Fruit fly (Drosophila melanogaster) whole organism, embryonic: ENCODE results near the gene Acat2.

Source experiments
- Ada2b ChIP-seq: fragments of 200-800 bp; sonication (Bioruptor generic); IDR thresholded peaks from 2 replicates; pipeline ENCODE4 v1.3.6; 2022; ENCODE audit warnings: missing biosample characterization, missing genetic modification characterization
- Awh ChIP-seq: fragments of 200-800 bp; sonication (Bioruptor generic); IDR thresholded peaks from 2 replicates; pipeline ENCODE4, ENCODE4 v1.3.6; 2022; ENCODE audit warnings: missing biosample characterization, missing genetic modification characterization
- Bgb ChIP-seq: fragments of 200-800 bp; sonication (Bioruptor generic); IDR thresholded peaks from 2 replicates; pipeline ENCODE4 v1.3.6; 2022; ENCODE audit warnings: missing biosample characterization, missing genetic modification characterization; ENCODE audit not compliant: partially characterized antibody
- Blimp-1 ChIP-seq: fragments of 200-800 bp; sonication (Bioruptor generic); optimal IDR thresholded peaks from 3 replicates; lab custom pipeline; 2018; ENCODE audit warnings: missing biosample characterization, missing genetic modification characterization, mild to moderate bottlenecking, moderate library complexity, missing genetic modification reagents
- CG10147 ChIP-seq: fragments of 200-800 bp; sonication (Bioruptor generic); optimal IDR thresholded peaks from 2 replicates; lab custom pipeline; 2019; ENCODE audit warnings: missing biosample characterization, mild to moderate bottlenecking, missing genetic modification characterization, moderate library complexity
- CG11093 ChIP-seq: fragments of 200-800 bp; sonication (Bioruptor generic); IDR thresholded peaks from 3 replicates; pipeline ENCODE4 v1.3.6; 2022; ENCODE audit warnings: missing biosample characterization, missing genetic modification characterization
- CG11247 ChIP-seq: fragments of 200-800 bp; sonication (Bioruptor generic); IDR thresholded peaks from 2 replicates; pipeline ENCODE4 v1.3.6; 2022; ENCODE audit warnings: missing biosample characterization, missing genetic modification characterization
- CG11504 ChIP-seq: fragments of 200-800 bp; sonication (Bioruptor generic); optimal IDR thresholded peaks from 3 replicates; lab custom pipeline; 2019; ENCODE audit warnings: missing biosample characterization, mild to moderate bottlenecking, missing genetic modification characterization, moderate library complexity
- CG11695 ChIP-seq: fragments of 200-800 bp; sonication (Bioruptor generic); IDR thresholded peaks from 3 replicates; pipeline ENCODE4 v1.3.6; 2022; ENCODE audit warnings: missing biosample characterization, missing genetic modification characterization
- CG12219 ChIP-seq: fragments of 200-800 bp; sonication (Bioruptor generic); optimal IDR thresholded peaks from 3 replicates; lab custom pipeline; 2018; ENCODE audit warnings: missing biosample characterization, mild to moderate bottlenecking, missing genetic modification characterization
- CG12769 ChIP-seq: fragments of 200-800 bp; sonication (Bioruptor generic); optimal IDR thresholded peaks from 2 replicates; lab custom pipeline; 2019; ENCODE audit warnings: missing biosample characterization, mild to moderate bottlenecking, missing genetic modification characterization, moderate library complexity
- CG13624 ChIP-seq: fragments of 200-800 bp; sonication (Bioruptor generic); optimal IDR thresholded peaks from 2 replicates; lab custom pipeline; 2016; ENCODE audit warnings: missing biosample characterization, missing genetic modification characterization
- CG13775 ChIP-seq: fragments of 200-800 bp; sonication (Bioruptor generic); optimal IDR thresholded peaks from 3 replicates; lab custom pipeline; 2017; ENCODE audit warnings: missing biosample characterization, mild to moderate bottlenecking, missing genetic modification characterization
- CG14860 ChIP-seq: fragments of 200-800 bp; sonication (Bioruptor generic); IDR thresholded peaks from 3 replicates; pipeline ENCODE4 v1.3.6; 2022; ENCODE audit warnings: missing biosample characterization, missing genetic modification characterization; ENCODE audit not compliant: partially characterized antibody
- CG15073 ChIP-seq: fragments of 200-800 bp; sonication (Bioruptor generic); optimal IDR thresholded peaks from 2 replicates; lab custom pipeline; 2016; ENCODE audit warnings: missing biosample characterization, missing genetic modification characterization
- CG30403 ChIP-seq: fragments of 200-800 bp; sonication (Bioruptor generic); optimal IDR thresholded peaks from 3 replicates; lab custom pipeline; 2016; ENCODE audit warnings: missing biosample characterization, missing genetic modification characterization
- CG4282 ChIP-seq: fragments of 200-800 bp; sonication (Bioruptor generic); optimal IDR thresholded peaks from 2 replicates; lab custom pipeline; 2016; ENCODE audit warnings: missing biosample characterization, missing genetic modification characterization
- CG6689 ChIP-seq: fragments of 200-800 bp; sonication (Bioruptor generic); IDR thresholded peaks from 2 replicates; pipeline ENCODE4 v1.3.6; 2022; ENCODE audit warnings: missing biosample characterization, missing genetic modification characterization
- Deaf1 ChIP-seq: fragments of 200-800 bp; optimal IDR thresholded peaks from 3 replicates; lab custom pipeline; 2019; ENCODE audit warnings: missing biosample characterization, mild to moderate bottlenecking, missing genetic modification characterization, moderate library complexity
- Doc2 ChIP-seq: fragments of 200-800 bp; sonication (Bioruptor generic); IDR thresholded peaks from 2 replicates; pipeline ENCODE4 v1.3.6; 2022; ENCODE audit warnings: missing biosample characterization, missing genetic modification characterization
- Dp ChIP-seq: fragments of 200-800 bp; sonication (Bioruptor generic); optimal IDR thresholded peaks from 2 replicates; lab custom pipeline; 2018; ENCODE audit warnings: missing biosample characterization, mild to moderate bottlenecking, missing genetic modification characterization, moderate library complexity
- Hr3 ChIP-seq: fragments of 200-800 bp; sonication (Bioruptor generic); optimal IDR thresholded peaks from 3 replicates; lab custom pipeline; 2016; ENCODE audit warnings: missing biosample characterization, missing genetic modification characterization
- Jarid2 ChIP-seq: fragments of 200-800 bp; sonication (Bioruptor generic); optimal IDR thresholded peaks from 3 replicates; lab custom pipeline; 2017; ENCODE audit warnings: mild to moderate bottlenecking, missing biosample characterization, missing genetic modification reagents, missing genetic modification characterization
- NFAT ChIP-seq: fragments of 200-800 bp; sonication (Bioruptor generic); IDR thresholded peaks from 2 replicates; pipeline ENCODE4 v1.3.6; 2022; ENCODE audit warnings: missing biosample characterization, missing genetic modification characterization
- NK7.1 ChIP-seq: fragments of 200-800 bp; sonication (Bioruptor generic); optimal IDR thresholded peaks from 3 replicates; lab custom pipeline; 2016; ENCODE audit warnings: missing biosample characterization, missing genetic modification characterization
- Stat92E ChIP-seq, 3 experiments: fragments of >200 bp in 2 of 3; fragments of 200-800 bp in 1 of 3; sonication (Bioruptor generic) in 1 of 3; optimal IDR thresholded peaks; 2 replicates each; lab custom pipeline; 2017 to 2019; ENCODE audit warnings: missing biosample characterization in 3 of 3, missing genetic modification characterization in 3 of 3, mild to moderate bottlenecking in 1 of 3, moderate library complexity in 1 of 3
- Trl ChIP-seq, 3 experiments: fragments of >200 bp in 2 of 3; fragments of 200-800 bp in 1 of 3; sonication (Bioruptor generic) in 1 of 3; optimal IDR thresholded peaks; 2 replicates in 1 of 3; 3 replicates in 2 of 3; lab custom pipeline; 2016 to 2017; ENCODE audit warnings: missing biosample characterization in 1 of 3, missing genetic modification characterization in 1 of 3
- Xrp1 ChIP-seq: fragments of 200-800 bp; sonication (Bioruptor generic); IDR thresholded peaks from 2 replicates; pipeline ENCODE4 v1.3.6; 2022; ENCODE audit warnings: missing biosample characterization, missing genetic modification characterization
- ara ChIP-seq: fragments of 200-800 bp; sonication (Bioruptor generic); IDR thresholded peaks from 2 replicates; pipeline ENCODE4 v1.3.6; 2022; ENCODE audit warnings: missing biosample characterization, missing genetic modification characterization
- chinmo ChIP-seq: fragments of 200-800 bp; sonication (Bioruptor generic); IDR thresholded peaks from 4 replicates; pipeline ENCODE4 v1.3.6; 2022; ENCODE audit warnings: missing biosample characterization, missing genetic modification characterization; ENCODE audit not compliant: partially characterized antibody
- chm ChIP-seq: fragments of 200-800 bp; sonication (Bioruptor generic); IDR thresholded peaks from 2 replicates; pipeline ENCODE4 v1.3.6; 2022; ENCODE audit warnings: missing biosample characterization, missing genetic modification characterization
- cwo ChIP-seq: fragments of 200-800 bp; sonication (Bioruptor generic); optimal IDR thresholded peaks from 3 replicates; lab custom pipeline; 2017; ENCODE audit warnings: missing biosample characterization, missing genetic modification characterization, mild to moderate bottlenecking, moderate library complexity, missing genetic modification reagents
- dan ChIP-seq: fragments of 200-800 bp; sonication (Bioruptor generic); IDR thresholded peaks from 2 replicates; pipeline ENCODE4 v1.3.6; 2022; ENCODE audit warnings: missing biosample characterization, missing genetic modification characterization
- esg ChIP-seq: fragments of 200-800 bp; sonication (Bioruptor generic); conservative IDR thresholded peaks from 2 replicates; pipeline ENCODE4 v1.3.6; 2022; ENCODE audit warnings: missing biosample characterization, missing genetic modification characterization
- mld ChIP-seq: fragments of 200-800 bp; sonication (Bioruptor generic); IDR thresholded peaks from 3 replicates; pipeline ENCODE4 v1.3.6; 2022; ENCODE audit warnings: missing biosample characterization, missing genetic modification characterization; ENCODE audit not compliant: partially characterized antibody
- nom ChIP-seq: fragments of 200-800 bp; sonication (Bioruptor generic); optimal IDR thresholded peaks from 2 replicates; lab custom pipeline; 2017; ENCODE audit warnings: missing biosample characterization, missing genetic modification characterization, mild to moderate bottlenecking, moderate library complexity, missing genetic modification reagents
- pzg ChIP-seq: fragments of 200-800 bp; sonication (Bioruptor generic); optimal IDR thresholded peaks from 3 replicates; lab custom pipeline; 2018; ENCODE audit warnings: missing biosample characterization, mild to moderate bottlenecking, missing genetic modification characterization, moderate library complexity
- sd ChIP-seq: fragments of 200-800 bp; sonication (Bioruptor generic); optimal IDR thresholded peaks from 3 replicates; lab custom pipeline; 2018; ENCODE audit warnings: missing biosample characterization, mild to moderate bottlenecking, missing genetic modification characterization, moderate library complexity
- sens ChIP-seq: fragments of 200-800 bp; sonication (Bioruptor generic); peaks from one replicate; lab custom pipeline; 2016; ENCODE audit warnings: missing biosample characterization, missing genetic modification characterization
- so ChIP-seq: fragments of 200-800 bp; sonication (Bioruptor generic); IDR thresholded peaks from 3 replicates; pipeline ENCODE4 v1.3.6; 2022; ENCODE audit warnings: missing biosample characterization, missing genetic modification characterization
- sr ChIP-seq: fragments of 200-800 bp; sonication (Bioruptor generic); IDR thresholded peaks from 3 replicates; pipeline ENCODE4 v1.3.6; 2022; ENCODE audit warnings: missing biosample characterization, missing genetic modification characterization

The Acat2 gene

DNA sequence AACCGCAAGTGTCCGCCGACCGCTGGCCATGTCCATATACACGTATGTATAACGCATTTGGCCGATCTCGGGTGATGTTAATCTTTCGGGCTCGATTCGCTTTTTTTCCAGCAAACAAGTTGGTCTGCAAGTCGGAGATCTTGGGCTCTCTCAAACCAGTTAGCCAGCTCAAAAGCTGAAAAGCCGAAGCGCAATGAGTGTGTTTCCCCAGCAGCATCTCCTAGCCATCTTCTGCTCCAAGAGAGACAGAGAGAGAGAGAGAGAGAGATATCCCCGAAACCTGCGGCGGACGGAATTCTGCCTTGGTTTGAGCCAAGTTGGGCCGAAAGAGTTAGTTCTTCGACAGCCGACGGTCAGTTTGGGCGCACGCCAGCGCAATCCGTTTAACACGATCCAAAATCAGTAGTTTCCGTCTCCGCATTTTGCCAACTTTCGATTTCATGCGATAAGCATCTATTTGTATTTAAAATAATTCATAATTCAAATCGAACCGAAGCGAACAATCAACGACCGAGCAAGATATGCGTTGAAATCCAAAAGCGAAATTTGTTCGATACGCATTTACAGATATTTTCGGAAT is 37.2 kb upstream of the Acat2 start (continued):
- TF ChIP-seq CG13775 (GFP tag; lab: Kevin White, UChicago) (no peak), CG6689 (no peak), dan (GFP tag; lab: Robert Waterston, UW) (no peak), ara (GFP tag; lab: Robert Waterston, UW) (peak; percentile 10; the same call in 1 of the 2 replicates), NK7.1 (no peak), Doc2 (GFP tag; lab: Robert Waterston, UW) (no peak), chm (GFP tag; lab: Robert Waterston, UW) (no peak), esg (GFP tag; lab: Robert Waterston, UW) (no peak), sens (GFP tag; lab: Kevin White, UChicago) (peak; percentile 28), Ada2b (GFP tag; lab: Robert Waterston, UW) (no peak), NFAT (GFP tag; lab: Robert Waterston, UW) (no peak), chinmo (GFP tag; lab: Robert Waterston, UW) (peak; percentile 85; the same call in 3 of the 4 replicates), Blimp-1 (GFP tag; lab: Kevin White, UChicago) (peak; percentile 83), CG11093 (GFP tag; lab: Robert Waterston, UW) (no peak), Deaf1 (tag; lab: Kevin White, UChicago) (peak; percentile 84), CG13624 (GFP tag; lab: Kevin White, UChicago) (no peak), CG14860 (GFP tag; lab: Robert Waterston, UW) (no peak), mld (GFP tag; lab: Robert Waterston, UW) (no peak), so (GFP tag; lab: Robert Waterston, UW) (no peak), CG11695 (GFP tag; lab: Robert Waterston, UW) (0 out of 3 replicates have a peak, but pooled peaks have one; percentile 8), Stat92E (GFP tag; optimal IDR thresholded peaks at IDR 0.05; lab: Kevin White, UChicago) (no peak), sd (tag; lab: Kevin White, UChicago) (peak; percentile 10), cwo (no peak), CG12769 (tag; lab: Kevin White, UChicago) (peak; percentile 65), Awh (no peak; the same call in 1 of the 2 replicates), CG4282 (no peak), CG10147 (GFP tag; lab: Kevin White, UChicago) (no peak), sr (no peak), Trl (optimal IDR thresholded peaks at IDR 0.05; lab: Kevin White, UChicago) (peak; percentile 57 to 67), Trl (GFP tag; optimal IDR thresholded peaks at IDR 0.05; lab: Kevin White, UChicago) (no peak), nom (GFP tag; lab: Kevin White, UChicago) (peak; percentile 26), CG11247 (GFP tag; lab: Robert Waterston, UW) (no peak), Dp (GFP tag; lab: Kevin White, UChicago) (no peak), pzg (GFP tag; lab: Kevin White, UChicago) (no peak), Hr3 (no peak), CG30403 (GFP tag; lab: Kevin White, UChicago) (no peak), CG15073 (GFP tag; lab: Kevin White, UChicago) (no peak), CG11504 (tag; lab: Kevin White, UChicago) (no peak), Bgb (no peak), CG12219 (GFP tag; lab: Kevin White, UChicago) (no peak), Jarid2 (GFP tag; lab: Kevin White, UChicago) (peak; percentile 52), Xrp1 (no peak)
